Fruit fly (Drosophila melanogaster): ENCODE results near the gene Ir76a.
A peak's percentile ranks its signal among the peaks of the same experiment; 100 is the strongest.

Gene Ir76a

dm6 chr3L:19790929-19791687 is 8.0 kb upstream of the Ir76a start (continued):
- TF ChIP-seq dimm (GFP tag; IDR thresholded peaks at IDR 0.05) (no peak), CG11560 (tag; IDR thresholded peaks at IDR 0.05) (no peak), tx (GFP tag; optimal IDR thresholded peaks at IDR 0.05) (peak; percentile 19), CG12744 (GFP tag; optimal IDR thresholded peaks at IDR 0.05) (peak; percentile 40), Gsc (GFP tag; IDR thresholded peaks at IDR 0.05) (no peak), E2f2 (GFP tag; IDR thresholded peaks at IDR 0.05) (peak; percentile 17), stwl (tag; optimal IDR thresholded peaks at IDR 0.05) (no peak), Six4 (GFP tag; optimal IDR thresholded peaks at IDR 0.05) (peak; percentile 51), Lim3 (GFP tag; IDR thresholded peaks at IDR 0.05) (no peak), CG17328 (GFP tag; IDR thresholded peaks at IDR 0.05) (peak; percentile 4; the same call in 1 of the 2 replicates), Meics (GFP tag; optimal IDR thresholded peaks at IDR 0.05) (peak; percentile 75), dpn (GFP tag; optimal IDR thresholded peaks at IDR 0.05) (peak; percentile 59 to 65), CG10462 (GFP tag; optimal IDR thresholded peaks at IDR 0.05) (peak; percentile 46), cato (GFP tag; optimal IDR thresholded peaks at IDR 0.05; ENCODE audit: borderline replicate concordance) (peak; percentile 13), GATAe (GFP tag; conservative IDR thresholded peaks at IDR 0.05) (no peak; the same call in 1 of the 2 replicates), Bgb (GFP tag; IDR thresholded peaks at IDR 0.05; ENCODE audit: partially characterized antibody) (no peak; the same call in 1 of the 2 replicates), CG13123 (GFP tag; optimal IDR thresholded peaks at IDR 0.05) (peak; percentile 28), ci (GFP tag; IDR thresholded peaks at IDR 0.05) (peak; percentile 56; the same call in 1 of the 3 replicates), ara (GFP tag; IDR thresholded peaks at IDR 0.05) (peak; percentile 42; the same call in 1 of the 2 replicates), BtbVII (GFP tag; optimal IDR thresholded peaks at IDR 0.05) (no peak), corto (GFP tag; optimal IDR thresholded peaks at IDR 0.05) (no peak), Sox102F (GFP tag; optimal IDR thresholded peaks at IDR 0.05) (peak; percentile 47), ATbp (GFP tag; optimal IDR thresholded peaks at IDR 0.05) (peak; percentile 45), Opbp (GFP tag; IDR thresholded peaks at IDR 0.05; ENCODE audit: partially characterized antibody) (peak; percentile 42; the same call in 1 of the 3 replicates), tap (tag; optimal IDR thresholded peaks at IDR 0.05) (no peak), Ptx1 (GFP tag; IDR thresholded peaks at IDR 0.05) (peak; percentile 61), CG17568 (GFP tag; optimal IDR thresholded peaks at IDR 0.05) (no peak), twi (tag; optimal IDR thresholded peaks at IDR 0.05) (peak; percentile 81), CG14667 (GFP tag; IDR thresholded peaks at IDR 0.05) (no peak), nom (GFP tag; optimal IDR thresholded peaks at IDR 0.05) (no peak), ab (GFP tag; optimal IDR thresholded peaks at IDR 0.05) (peak; percentile 15), CG16813 (GFP tag; IDR thresholded peaks at IDR 0.05; ENCODE audit: partially characterized antibody) (no peak), fd96Cb (tag; optimal IDR thresholded peaks at IDR 0.05) (peak; percentile 67), CG18262 (tag; optimal IDR thresholded peaks at IDR 0.05) (peak; percentile 77), sd (tag; optimal IDR thresholded peaks at IDR 0.05) (peak; percentile 34), CG16815 (GFP tag; optimal IDR thresholded peaks at IDR 0.05) (peak; percentile 71), Vsx1 (GFP tag; optimal IDR thresholded peaks at IDR 0.05) (no peak), Poxn (GFP tag; IDR thresholded peaks at IDR 0.05) (no peak), Ada2b (GFP tag; IDR thresholded peaks at IDR 0.05) (no peak), CG7271 (tag; optimal IDR thresholded peaks at IDR 0.05) (no peak), gcm2 (GFP tag; optimal IDR thresholded peaks at IDR 0.05) (peak; percentile 53), CG12942 (GFP tag; optimal IDR thresholded peaks at IDR 0.05) (peak; percentile 51), Stat92E (GFP tag; optimal IDR thresholded peaks at IDR 0.05) (no peak), CG9876 (GFP tag; optimal IDR thresholded peaks at IDR 0.05) (peak; percentile 17), CG3847 (GFP tag; IDR thresholded peaks at IDR 0.05) (peak; percentile 47), Hr39 (optimal IDR thresholded peaks at IDR 0.05) (no peak), NfI (GFP tag; optimal IDR thresholded peaks at IDR 0.05) (peak; percentile 70), pfk (GFP tag; optimal IDR thresholded peaks at IDR 0.05) (no peak), Abd-B (GFP tag; optimal IDR thresholded peaks at IDR 0.05) (peak; percentile 33)
